Worm (Caenorhabditis elegans) whole organism, midembryonic: ENCODE data around the gene fbxa-210.

ENCODE experiments used
- flt-1 ChIP-seq: fragments of 200-800 bp; sonication (Bioruptor generic); IDR thresholded peaks from 2 replicates; pipeline ENCODE4 v1.3.6; 2022; ENCODE audit warnings: missing genetic modification characterization, missing compliant biosample characterization
- med-1 ChIP-seq: sonication (generic microtip); optimal IDR thresholded peaks from 2 replicates; lab custom pipeline; 2017; ENCODE audit warnings: missing genetic modification characterization, mild to moderate bottlenecking, missing compliant biosample characterization, antibody characterized with exemption, missing genetic modification reagents; ENCODE audit not compliant: insufficient read depth
- ref-1 ChIP-seq: fragments of 200-800 bp; sonication (Bioruptor generic); conservative IDR thresholded peaks from 2 replicates; pipeline ENCODE4 v1.3.6; 2022; ENCODE audit warnings: missing genetic modification reagents, missing genetic modification characterization, missing compliant biosample characterization

DNA sequence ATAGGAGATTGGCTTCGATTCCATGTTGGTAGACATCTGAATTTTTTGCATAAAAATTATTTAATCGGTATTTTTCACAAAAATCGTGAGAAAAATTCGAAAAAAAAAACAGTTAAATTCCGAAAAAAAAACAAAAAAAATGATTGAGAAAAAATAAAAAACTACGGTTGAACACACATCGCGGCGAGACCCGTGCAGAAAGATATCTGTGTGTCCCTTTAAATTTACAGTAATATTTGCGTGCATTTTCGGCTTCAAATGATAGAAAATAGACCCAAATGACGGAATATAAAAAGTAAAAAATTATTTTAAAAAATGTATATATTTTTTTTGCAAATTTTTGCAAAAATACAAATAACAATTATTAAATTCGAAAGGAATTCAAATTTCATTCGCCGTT, 12.5 kb downstream of the fbxa-210 start:
- TF ChIP-seq med-1 (GFP tag; lab: Kevin White, UChicago) (no peak), ref-1 (GFP tag; lab: Robert Waterston, UW) (no peak), flt-1 (GFP tag; lab: Robert Waterston, UW) (no peak)
